Fruit fly (Drosophila melanogaster) ovary, adult (tissue): ENCODE data around the gene Sp1.

ENCODE experiments used
- CG17801 ChIP-seq: fragments of 200-800 bp; optimal IDR thresholded peaks from 2 replicates; lab custom pipeline; 2019; ENCODE audit warnings: missing biosample characterization, mild to moderate bottlenecking, missing genetic modification characterization, moderate library complexity; ENCODE audit not compliant: partially characterized antibody

Sp1 gene

dm6 chrX:9794290-9794689 lies 64.8 kb downstream of the Sp1 start:
- TF ChIP-seq CG17801 (GFP tag; lab: Kevin White, UChicago) = no peak
